Worm (Caenorhabditis elegans): ENCODE results near the gene C06C6.7.
A peak's percentile ranks its signal among the peaks of the same experiment; 100 is the strongest.

The C06C6.7 gene

DNA sequence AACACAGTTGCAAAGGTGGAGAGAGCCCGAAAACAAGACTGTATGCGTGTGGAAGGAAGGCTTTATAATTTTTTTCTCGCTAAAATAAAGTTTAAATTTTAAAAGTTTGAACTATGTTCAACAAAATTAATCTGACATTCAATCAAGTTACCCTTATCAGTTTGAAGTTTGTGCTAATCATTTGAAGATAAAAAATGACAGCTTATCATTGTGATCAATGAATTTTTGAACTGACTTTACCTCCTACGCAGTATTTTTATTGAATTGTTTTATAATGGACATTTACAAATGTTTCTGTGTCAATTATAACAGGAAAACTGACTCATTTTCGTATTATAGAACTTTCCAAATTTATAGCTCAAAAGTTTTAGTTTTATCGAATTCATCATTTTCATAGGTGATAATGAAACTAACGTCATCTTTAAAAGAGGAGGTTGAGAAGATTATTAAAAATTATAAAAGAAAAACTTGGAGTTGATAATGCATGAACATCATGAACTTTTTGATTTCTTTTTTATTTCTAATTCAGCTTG lies 13.7 kb upstream of the C06C6.7 start, which contains the start of gene oac-20:
TSS of gene oac-20 (plus strand) at position 483 of the 533 bp plus-strand sequence.
- TF ChIP-seq ceh-48 (tag; optimal IDR thresholded peaks at IDR 0.05): no peak
- TF ChIP-seq nhr-11 (tag; optimal IDR thresholded peaks at IDR 0.05): no peak
- no peak for TF ChIP-seq F13H6.1 (tag; optimal IDR thresholded peaks at IDR 0.05)
- TF ChIP-seq ceh-45 (GFP tag; IDR thresholded peaks at IDR 0.05): no peak
- TF ChIP-seq C08G9.2 (tag; optimal IDR thresholded peaks at IDR 0.05): no peak
- TF ChIP-seq tbx-2 (tag; optimal IDR thresholded peaks at IDR 0.05): no peak
- no peak for TF ChIP-seq C38D4.7 (GFP tag; optimal IDR thresholded peaks at IDR 0.05)

DNA sequence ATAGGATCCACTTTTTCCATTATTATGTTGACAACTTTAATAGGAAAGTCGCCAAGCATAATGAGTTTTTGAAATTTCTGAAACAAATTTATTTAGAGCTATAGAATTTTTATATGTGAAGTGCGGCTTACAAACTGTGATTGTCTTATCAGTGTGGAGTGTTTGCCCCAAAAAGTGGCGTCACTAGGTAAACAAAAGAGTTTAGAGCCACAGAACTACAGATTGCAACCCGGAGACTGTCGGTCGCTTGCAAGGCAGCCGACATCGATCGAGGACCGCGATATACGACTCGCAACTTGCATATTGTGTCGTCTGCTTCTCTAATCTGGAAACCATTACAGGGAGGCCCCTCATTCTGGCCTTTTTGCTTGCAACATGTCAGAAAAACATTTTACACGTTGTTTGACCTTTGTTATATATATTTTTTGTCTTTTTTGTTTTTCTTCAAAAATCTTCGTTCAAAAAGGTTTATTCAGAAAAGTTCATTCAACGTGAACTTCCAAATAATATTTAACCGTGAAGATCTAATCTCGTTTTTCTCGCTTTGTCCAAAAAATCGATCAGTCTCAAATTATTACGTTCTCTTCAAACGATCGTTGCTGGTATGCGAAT lies 9.1 kb upstream of the C06C6.7 start, which contains the start of the genes fbxa-99 and F36G9.13:
TSS of gene fbxa-99 (minus strand) at position 122 of the 612 bp plus-strand sequence.
TSS of gene F36G9.13 (plus strand) at position 562 of the 612 bp plus-strand sequence.
- TF ChIP-seq Y22D7AL.16 (tag; optimal IDR thresholded peaks at IDR 0.05) (no peak), ceh-2 (tag; optimal IDR thresholded peaks at IDR 0.05) (no peak), dmd-4 (tag; optimal IDR thresholded peaks at IDR 0.05; ENCODE audit: borderline replicate concordance) (no peak), odd-2 (tag; optimal IDR thresholded peaks at IDR 0.05) (no peak), unc-42 (tag; optimal IDR thresholded peaks at IDR 0.05) (no peak), sox-2 (GFP tag; IDR thresholded peaks at IDR 0.05) (no peak), tbx-7 (tag; optimal IDR thresholded peaks at IDR 0.05) (no peak), hlh-13 (GFP tag; optimal IDR thresholded peaks at IDR 0.05) (no peak), ama-1 (optimal IDR thresholded peaks at IDR 0.05) (no peak), unc-3 (GFP tag; conservative IDR thresholded peaks at IDR 0.05) (no peak), unc-3 (tag; optimal IDR thresholded peaks at IDR 0.05) (no peak), ceh-48 (tag; optimal IDR thresholded peaks at IDR 0.05) (no peak), lim-6 (tag; optimal IDR thresholded peaks at IDR 0.05) (no peak), ceh-22 (tag; optimal IDR thresholded peaks at IDR 0.05) (no peak), npax-4 (tag; optimal IDR thresholded peaks at IDR 0.05) (no peak), ref-2 (tag; optimal IDR thresholded peaks at IDR 0.05) (no peak), ceh-30 (tag; optimal IDR thresholded peaks at IDR 0.05) (no peak), ceh-31 (tag; optimal IDR thresholded peaks at IDR 0.05) (no peak), zip-5 (tag; optimal IDR thresholded peaks at IDR 0.05) (no peak)

DNA sequence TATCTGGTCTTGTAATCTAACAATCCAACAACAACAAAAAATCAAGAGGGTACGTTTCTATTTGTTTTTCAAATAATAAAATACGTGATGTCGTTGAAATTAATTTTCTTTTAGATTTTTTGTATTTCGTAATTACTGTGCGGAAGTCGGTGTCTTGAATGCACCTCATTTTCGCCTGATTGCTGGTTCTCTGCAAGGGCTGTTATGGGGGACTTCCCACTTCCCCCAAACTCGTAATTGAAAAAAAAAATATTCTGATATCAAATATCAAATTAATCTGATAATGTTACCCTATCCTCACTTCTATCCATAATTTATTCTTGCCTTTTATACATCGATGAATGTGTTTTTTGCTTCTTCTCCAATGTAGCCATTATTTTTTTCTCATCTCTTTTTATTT lies 3.9 kb upstream of the C06C6.7 start, which contains the start of gene F36G9.15:
TSS of gene F36G9.15 (minus strand) at position 101 of the 400 bp plus-strand sequence.
- TF ChIP-seq ceh-31 (tag; optimal IDR thresholded peaks at IDR 0.05) (no peak), tbx-7 (tag; optimal IDR thresholded peaks at IDR 0.05) (no peak), pha-2 (tag; optimal IDR thresholded peaks at IDR 0.05) (no peak), hlh-13 (GFP tag; optimal IDR thresholded peaks at IDR 0.05) (no peak), elt-4 (tag; optimal IDR thresholded peaks at IDR 0.05) (no peak), ceh-30 (tag; optimal IDR thresholded peaks at IDR 0.05) (no peak), eyg-1 (tag; optimal IDR thresholded peaks at IDR 0.05) (no peak), npax-4 (tag; optimal IDR thresholded peaks at IDR 0.05) (no peak), fax-1 (tag; optimal IDR thresholded peaks at IDR 0.05) (no peak), ceh-18 (tag; optimal IDR thresholded peaks at IDR 0.05) (no peak), fkh-10 (GFP tag; optimal IDR thresholded peaks at IDR 0.05) (no peak)

DNA sequence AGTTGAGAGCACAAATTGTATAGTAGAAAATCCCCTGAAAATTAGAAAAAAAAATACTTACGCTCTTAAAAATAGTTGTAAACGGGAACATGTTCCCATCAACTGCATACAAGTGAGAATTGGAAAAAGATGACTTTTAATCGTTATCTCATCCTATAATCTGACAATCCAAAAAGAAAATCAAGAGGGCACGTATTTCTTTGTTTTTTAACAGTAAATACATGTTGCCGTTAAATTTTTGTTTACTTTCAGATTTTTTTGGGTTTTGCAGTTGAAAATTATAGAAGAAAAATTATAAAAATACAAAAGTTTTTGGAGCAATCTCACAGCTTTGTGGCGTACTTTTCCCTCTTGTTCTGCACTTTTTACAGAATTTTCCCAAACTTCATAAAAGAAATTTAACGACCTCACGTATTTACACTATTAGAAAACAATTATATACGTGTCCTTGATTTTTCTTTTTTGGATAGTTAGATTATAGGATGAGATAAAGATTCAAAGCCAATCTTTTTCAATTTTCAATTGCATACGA lies 4.8 kb downstream of the C06C6.7 start, which contains the start of the genes C06C6.9 and C06C6.8:
TSS of gene C06C6.9 (minus strand) at position 101 of the 532 bp plus-strand sequence.
TSS of gene C06C6.8 (plus strand) at position 482 of the 532 bp plus-strand sequence.
- no peak for TF ChIP-seq pag-3 (tag; optimal IDR thresholded peaks at IDR 0.05; ENCODE audit: borderline replicate concordance)
- TF ChIP-seq tbx-2 (tag; optimal IDR thresholded peaks at IDR 0.05): no peak
- TF ChIP-seq hlh-30 (tag; optimal IDR thresholded peaks at IDR 0.05; ENCODE audit: insufficient read depth): no peak

DNA sequence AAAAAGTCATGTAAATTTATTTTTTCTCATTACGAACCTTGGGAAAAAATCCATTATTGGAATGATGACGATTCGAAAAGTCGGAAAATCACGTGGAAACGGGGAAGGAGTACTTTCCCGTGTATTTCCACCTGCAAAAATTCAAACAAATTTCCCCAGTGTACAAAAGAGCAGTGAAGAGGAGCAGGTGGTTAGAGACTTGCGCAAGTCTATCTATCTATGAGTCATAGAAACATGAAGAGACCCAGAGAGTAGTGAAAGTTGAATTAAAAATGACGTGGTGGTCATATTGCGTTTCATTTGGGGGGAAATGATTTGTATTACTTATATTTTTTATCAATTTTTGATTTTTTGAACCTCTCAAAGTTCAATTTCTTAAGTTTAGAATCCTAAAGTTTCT lies 8.5 kb downstream of the C06C6.7 start, which contains the start of gene nhr-50:
TSS of gene nhr-50 (minus strand) at position 199 of the 400 bp plus-strand sequence.
- TF ChIP-seq K02D7.2 (tag; optimal IDR thresholded peaks at IDR 0.05) (no peak), hlh-30 (tag; optimal IDR thresholded peaks at IDR 0.05; ENCODE audit: insufficient read depth) (peak; percentile 15), ztf-16 (tag; optimal IDR thresholded peaks at IDR 0.05) (no peak), hlh-13 (GFP tag; optimal IDR thresholded peaks at IDR 0.05) (no peak), pqm-1 (tag; optimal IDR thresholded peaks at IDR 0.05) (no peak), nhr-232 (tag; optimal IDR thresholded peaks at IDR 0.05) (no peak), tbx-7 (tag; optimal IDR thresholded peaks at IDR 0.05) (no peak)

Data from whole organism, late embryonic.